Fruit fly (Drosophila melanogaster) S2 (cell line): ENCODE measurements around the gene UGP.

Experiments used
- CG8478 ChIP-seq: fragments of >200 bp; optimal IDR thresholded peaks from 2 replicates; lab custom pipeline; 2018
- CTCF ChIP-seq, 2 experiments: fragments of >200 bp; optimal IDR thresholded peaks; 2 replicates each; lab custom pipeline; 2018

UGP gene

DNA sequence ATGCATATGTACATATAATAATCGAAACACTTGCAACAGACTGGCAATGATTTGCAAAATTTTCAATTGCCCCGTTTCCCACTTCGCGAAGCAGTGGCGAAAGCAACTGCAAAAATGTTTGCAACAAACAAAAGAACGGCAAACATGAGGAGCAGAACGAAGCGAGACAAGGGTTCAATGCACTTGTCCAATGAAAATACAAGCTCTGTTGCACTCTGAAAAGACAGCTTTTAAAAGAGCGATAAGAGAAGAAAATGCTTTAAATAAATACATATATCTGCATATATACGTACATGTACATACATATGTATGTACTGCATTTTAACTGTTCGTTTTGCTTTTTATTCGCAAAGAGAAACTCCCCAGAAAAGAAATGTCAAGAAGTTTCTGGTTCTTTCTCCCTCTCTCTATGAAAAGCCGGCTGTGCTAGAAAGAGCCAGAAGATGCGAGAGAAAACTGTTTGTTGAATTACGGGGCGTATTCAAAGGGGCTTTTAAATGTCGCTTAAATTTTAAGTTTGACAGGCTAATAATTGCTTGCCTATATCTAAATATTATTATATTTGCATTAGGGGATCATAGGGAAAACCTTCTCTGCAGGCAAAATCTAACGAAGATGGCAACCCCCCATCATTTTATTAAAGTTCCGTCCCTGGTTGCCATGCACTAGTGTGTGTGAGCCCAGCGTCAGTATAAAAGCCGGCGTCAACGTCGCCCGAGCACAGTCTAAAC is 24.8 kb upstream of the UGP start, which contains the start of gene Hsp27:
Gene Hsp27 (plus strand): TSS at position 719 of the 731 bp plus-strand sequence.
- TF ChIP-seq CG8478 (lab: Kevin White, UChicago) (no peak), CTCF (optimal IDR thresholded peaks at IDR 0.05; lab: Kevin White, UChicago) (no peak)

DNA sequence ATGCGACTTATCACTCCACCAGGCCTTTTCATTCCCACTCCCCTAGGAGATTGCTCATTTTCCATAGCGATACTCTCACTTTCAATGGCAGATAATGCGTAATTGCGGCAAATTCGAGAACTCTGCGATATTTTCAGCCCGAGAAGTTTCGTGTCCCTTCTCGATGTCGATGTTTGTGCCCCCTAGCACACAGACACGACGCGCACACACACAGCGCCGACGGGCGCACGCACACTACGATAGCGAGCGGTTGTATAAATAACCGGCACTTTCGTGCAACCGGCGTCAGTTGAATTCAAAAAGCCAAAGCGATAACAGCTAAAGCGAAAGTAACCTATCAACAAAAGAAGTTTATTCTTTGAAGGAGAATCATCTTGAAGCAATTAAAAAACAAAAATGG is 22.9 kb upstream of the UGP start, which contains the start of gene Hsp23:
Gene Hsp23 (plus strand): TSS at position 281 of the 400 bp plus-strand sequence.
- no peak for TF ChIP-seq CTCF (optimal IDR thresholded peaks at IDR 0.05; lab: Kevin White, UChicago)
- TF ChIP-seq CG8478 (lab: Kevin White, UChicago) = no peak

DNA sequence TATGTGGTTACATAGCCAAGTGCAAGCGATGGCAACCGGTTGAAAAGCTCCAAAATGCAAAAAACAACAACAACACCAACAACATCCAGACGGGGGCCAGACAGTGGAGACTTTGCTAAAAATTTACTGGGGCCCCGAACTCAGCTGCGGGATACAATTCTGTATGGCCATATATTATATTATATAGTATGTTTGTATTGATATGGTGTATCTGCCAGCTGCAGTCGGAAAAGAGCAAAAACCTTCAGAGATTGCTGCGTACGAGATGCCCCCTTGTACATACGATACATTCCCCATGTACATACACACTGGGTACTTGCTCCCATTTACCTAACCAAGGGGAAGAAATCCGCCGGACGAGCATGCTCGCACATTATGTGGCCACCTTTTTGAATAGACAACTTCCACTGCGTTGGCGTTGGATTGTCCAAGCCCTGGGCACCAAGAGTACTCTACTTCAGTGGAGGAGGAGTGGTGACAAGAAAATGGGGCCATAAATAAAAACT is 21.7 kb upstream of the UGP start:
- TF ChIP-seq CG8478 (lab: Kevin White, UChicago) (no peak), CTCF (optimal IDR thresholded peaks at IDR 0.05; lab: Kevin White, UChicago) (no peak)

- TF ChIP-seq CG8478 (lab: Kevin White, UChicago) = no peak
- no peak for TF ChIP-seq CTCF (optimal IDR thresholded peaks at IDR 0.05; lab: Kevin White, UChicago)
These were observed 21.0 kb upstream of the UGP start, which contains the start of gene Hsp67Ba for dm6 chr3L:9379484-9380343. Hsp67Ba (minus strand) TSS chr3L:9379534.

DNA sequence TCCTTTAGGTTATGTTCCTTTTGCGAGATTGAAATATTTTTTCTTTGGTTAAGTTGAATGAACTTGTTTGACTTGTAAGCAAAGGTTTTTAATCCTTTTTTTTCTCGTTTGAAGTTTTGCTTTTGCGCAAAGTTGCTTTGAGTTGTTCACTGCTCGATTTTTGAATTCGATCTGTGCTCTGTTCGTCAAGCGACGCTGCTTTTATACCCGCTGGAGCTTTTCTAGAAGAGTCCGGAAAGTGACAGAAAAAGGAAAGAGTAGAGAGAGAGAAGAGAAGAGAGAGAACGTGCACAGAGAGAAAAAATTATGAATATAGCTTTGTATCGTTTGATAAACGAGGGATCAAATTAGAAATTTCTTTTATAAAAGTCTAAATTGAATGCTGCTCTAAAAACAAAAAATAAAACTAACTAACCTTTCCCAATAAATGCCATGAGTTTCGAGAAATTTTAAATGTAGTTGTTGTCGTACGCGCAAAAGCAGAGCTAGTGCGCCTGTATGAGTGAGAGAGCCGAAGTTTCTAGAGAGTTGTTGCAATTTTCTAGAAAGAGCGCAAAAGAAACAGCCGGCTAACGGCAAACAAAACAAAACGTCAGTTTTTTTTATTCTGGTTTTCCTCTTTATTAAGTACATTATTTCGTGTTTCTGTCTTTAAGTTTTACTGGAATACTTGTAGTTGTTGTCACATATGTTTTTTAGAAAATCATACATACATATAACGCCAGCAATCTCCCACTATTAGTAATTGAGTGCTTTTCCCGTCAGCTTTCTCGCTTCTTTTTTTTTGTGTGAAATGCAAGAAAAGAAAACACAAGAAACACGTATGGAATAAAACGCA is 18.7 kb upstream of the UGP start, which contains the start of gene Hsp26:
Gene Hsp26 (minus strand): TSS at position 230 of the 838 bp plus-strand sequence.
- no peak for TF ChIP-seq CG8478 (lab: Kevin White, UChicago)
- TF ChIP-seq CTCF (optimal IDR thresholded peaks at IDR 0.05; lab: Kevin White, UChicago) = no peak

- TF ChIP-seq CTCF (optimal IDR thresholded peaks at IDR 0.05; lab: Kevin White, UChicago) (no peak), CG8478 (lab: Kevin White, UChicago) (no peak)
These were observed 17.8 kb upstream of the UGP start for dm6 chr3L:9376573-9376972.

- no peak for TF ChIP-seq CG8478 (lab: Kevin White, UChicago)
- TF ChIP-seq CTCF (optimal IDR thresholded peaks at IDR 0.05; lab: Kevin White, UChicago) = no peak
These were observed 16.4 kb upstream of the UGP start, which contains the start of gene CG4461 for dm6 chr3L:9375130-9375529. CG4461 (plus strand) TSS chr3L:9375430.

- TF ChIP-seq CG8478 (lab: Kevin White, UChicago) = no peak
- no peak for TF ChIP-seq CTCF (optimal IDR thresholded peaks at IDR 0.05; lab: Kevin White, UChicago)
These were observed 14.8 kb upstream of the UGP start for dm6 chr3L:9373374-9374004.

DNA sequence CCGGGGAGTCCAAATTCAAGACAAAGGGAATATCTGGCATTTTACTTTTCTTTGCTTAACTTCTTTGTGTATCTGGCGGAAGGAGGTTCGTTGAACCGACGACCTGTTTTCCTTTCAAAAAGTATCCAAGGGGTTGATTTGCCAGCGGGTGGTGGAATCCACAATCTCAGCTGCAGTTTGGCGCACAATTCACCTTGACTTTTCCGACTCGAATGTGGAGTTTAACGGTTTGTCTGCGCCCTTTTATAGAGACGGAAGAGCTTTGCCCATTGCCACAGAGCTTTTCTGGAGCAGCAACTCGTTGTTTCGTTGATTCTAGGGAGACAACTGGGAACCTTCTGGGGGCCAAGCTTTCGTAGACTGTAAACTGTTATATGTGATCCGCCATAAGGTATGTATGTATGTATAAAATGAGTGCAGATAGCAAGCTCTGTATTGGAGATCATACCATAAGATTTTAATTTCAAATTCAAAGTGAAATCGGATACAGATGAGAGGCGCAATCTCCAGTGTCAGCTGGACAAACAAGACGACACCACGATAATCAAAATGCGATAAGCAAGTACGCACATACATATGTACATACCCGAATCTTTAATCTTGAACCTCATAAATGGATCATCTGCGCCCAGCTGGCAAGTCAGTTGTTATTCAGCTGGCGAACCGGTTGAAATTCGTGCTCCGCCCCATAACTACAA is 13.7 kb upstream of the UGP start, which contains the start of the genes Hsp67Bc, CG4456 and Hsp22:
Gene Hsp67Bc (minus strand): TSS at position 220 of the 698 bp plus-strand sequence.
Gene CG4456 (plus strand): TSS at position 445 of the 698 bp plus-strand sequence.
Gene Hsp22 (plus strand): TSS at position 654 of the 698 bp plus-strand sequence.
- no peak for TF ChIP-seq CG8478 (lab: Kevin White, UChicago)
- TF ChIP-seq CTCF (optimal IDR thresholded peaks at IDR 0.05; lab: Kevin White, UChicago) = no peak

DNA sequence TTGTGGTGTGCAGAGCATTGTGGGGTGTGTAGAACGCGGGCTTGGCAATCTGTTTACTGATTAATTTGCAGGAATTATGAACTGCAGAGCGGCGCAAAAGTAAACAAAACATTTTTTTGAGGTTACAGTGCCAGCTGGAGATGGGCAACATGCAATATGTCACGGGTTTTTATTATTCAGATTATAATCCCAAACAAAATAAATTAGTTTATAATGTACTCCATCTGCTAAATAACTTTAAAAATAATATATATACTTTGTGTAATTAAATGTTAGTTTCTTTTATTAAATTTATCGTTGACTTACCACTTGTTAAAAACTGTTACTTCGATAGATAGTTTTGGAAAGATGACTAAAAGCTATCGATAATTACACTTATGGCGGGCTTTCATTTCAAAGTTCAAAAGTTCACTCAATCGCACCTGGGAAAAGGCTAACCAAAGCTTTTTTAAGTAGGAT is 12.2 kb upstream of the UGP start, which contains the start of gene Fdx1:
Gene Fdx1 (minus strand): TSS at position 332 of the 459 bp plus-strand sequence.
- TF ChIP-seq CTCF (optimal IDR thresholded peaks at IDR 0.05; lab: Kevin White, UChicago) = no peak

dm6 chr3L:9368665-9369064 is 9.9 kb upstream of the UGP start:
- TF ChIP-seq CTCF (optimal IDR thresholded peaks at IDR 0.05; lab: Kevin White, UChicago) = no peak
- TF ChIP-seq CG8478 (lab: Kevin White, UChicago) = no peak

DNA sequence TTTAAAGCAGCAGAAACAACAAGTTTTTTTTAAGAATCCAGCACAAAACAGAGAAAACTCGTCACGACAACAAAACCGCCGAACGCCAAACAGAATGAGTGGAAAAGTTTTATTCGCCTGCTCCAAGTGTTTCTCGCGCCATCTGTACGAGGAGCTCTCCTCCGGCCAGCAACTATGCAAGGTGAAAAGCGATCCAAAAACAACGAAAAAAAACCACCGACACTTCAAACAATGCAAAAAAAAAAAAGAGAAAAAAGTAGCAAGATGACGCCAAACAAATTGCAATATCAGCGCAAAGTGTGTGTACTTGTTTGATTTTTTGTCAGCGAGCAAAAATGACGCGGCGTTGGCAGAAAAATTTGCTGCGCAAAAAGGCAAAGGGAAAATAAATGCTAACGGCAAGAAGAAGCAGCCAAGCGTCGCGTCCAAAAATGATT is 8.7 kb upstream of the UGP start:
- TF ChIP-seq CTCF (optimal IDR thresholded peaks at IDR 0.05; lab: Kevin White, UChicago) (no peak), CG8478 (lab: Kevin White, UChicago) (no peak)
